Fruit fly (Drosophila melanogaster): ENCODE measurements around the gene Meics.
A peak's percentile ranks its signal among the peaks of the same experiment; 100 is the strongest.

Meics gene

dm6 chr3L:13925117-13925726, 39.3 kb downstream of the Meics start, which contains the start of gene Rgl (continued):
- TF ChIP-seq Awh (GFP tag; IDR thresholded peaks at IDR 0.05) (0 out of 2 replicates have a peak, but pooled peaks have one; percentile 24), crc (GFP tag; optimal IDR thresholded peaks at IDR 0.05) (no peak), CG10654 (GFP tag; optimal IDR thresholded peaks at IDR 0.05) (no peak), CG34224 (GFP tag; IDR thresholded peaks at IDR 0.05; ENCODE audit: partially characterized antibody) (peak; percentile 28; the same call in 1 of the 3 replicates), CG6689 (GFP tag; IDR thresholded peaks at IDR 0.05) (no peak), CG11247 (GFP tag; IDR thresholded peaks at IDR 0.05) (peak; percentile 27; the same call in 1 of the 2 replicates), CG31441 (GFP tag; IDR thresholded peaks at IDR 0.05) (no peak), CG10321 (GFP tag; IDR thresholded peaks at IDR 0.05) (no peak), Chrac-16 (GFP tag; optimal IDR thresholded peaks at IDR 0.05) (no peak), GATAe (GFP tag; conservative IDR thresholded peaks at IDR 0.05) (no peak), CG34376 (GFP tag; optimal IDR thresholded peaks at IDR 0.05) (peak; percentile 3), cas (GFP tag; IDR thresholded peaks at IDR 0.05) (no peak), bigmax (GFP tag; optimal IDR thresholded peaks at IDR 0.05) (no peak), fd3F (GFP tag; optimal IDR thresholded peaks at IDR 0.05) (no peak), CG13775 (GFP tag; optimal IDR thresholded peaks at IDR 0.05) (peak; percentile 91), CG18599 (GFP tag; optimal IDR thresholded peaks at IDR 0.05) (no peak), CG18476 (GFP tag; optimal IDR thresholded peaks at IDR 0.05) (no peak), CG12155 (GFP tag; optimal IDR thresholded peaks at IDR 0.05) (no peak), gcm2 (GFP tag; optimal IDR thresholded peaks at IDR 0.05) (no peak), CG17829 (tag; optimal IDR thresholded peaks at IDR 0.05) (peak; percentile 3), Aef1 (GFP tag; IDR thresholded peaks at IDR 0.05) (0 out of 3 replicates have a peak, but pooled peaks have one; percentile 26), al (GFP tag; IDR thresholded peaks at IDR 0.05) (no peak), jigr1 (GFP tag; IDR thresholded peaks at IDR 0.05) (no peak), Stat92E (GFP tag; optimal IDR thresholded peaks at IDR 0.05) (no peak), hb (GFP tag; IDR thresholded peaks at IDR 0.05; ENCODE audit: partially characterized antibody) (no peak), hth (optimal IDR thresholded peaks at IDR 0.05) (no peak), CG7963 (GFP tag; IDR thresholded peaks at IDR 0.05; ENCODE audit: partially characterized antibody) (no peak), onecut (GFP tag; IDR thresholded peaks at IDR 0.05) (0 out of 2 replicates have a peak, but pooled peaks have one; percentile 11), Dfd (GFP tag; optimal IDR thresholded peaks at IDR 0.05) (no peak), twi (tag; optimal IDR thresholded peaks at IDR 0.05) (no peak), CG16813 (GFP tag; IDR thresholded peaks at IDR 0.05; ENCODE audit: partially characterized antibody) (0 out of 3 replicates have a peak, but pooled peaks have one; percentile 20), sr (GFP tag; IDR thresholded peaks at IDR 0.05) (peak; percentile 12; the same call in 1 of the 3 replicates), Doc3 (GFP tag; IDR thresholded peaks at IDR 0.05; ENCODE audit: partially characterized antibody) (no peak), CG17568 (GFP tag; optimal IDR thresholded peaks at IDR 0.05) (no peak), CG13424 (tag; optimal IDR thresholded peaks at IDR 0.05) (no peak), CG31224 (GFP tag; IDR thresholded peaks at IDR 0.05) (no peak), pzg (GFP tag; optimal IDR thresholded peaks at IDR 0.05) (no peak), salm (tag; optimal IDR thresholded peaks at IDR 0.05) (no peak), CG4707 (GFP tag; optimal IDR thresholded peaks at IDR 0.05) (peak; percentile 93), crp (GFP tag; optimal IDR thresholded peaks at IDR 0.05) (no peak), CG31365 (tag; optimal IDR thresholded peaks at IDR 0.05) (no peak), CG12236 (GFP tag; optimal IDR thresholded peaks at IDR 0.05) (no peak), NfI (GFP tag; optimal IDR thresholded peaks at IDR 0.05) (no peak), ftz-f1 (GFP tag; optimal IDR thresholded peaks at IDR 0.05) (no peak), CG8281 (tag; optimal IDR thresholded peaks at IDR 0.05) (no peak), CG6272 (GFP tag; IDR thresholded peaks at IDR 0.05) (0 out of 2 replicates have a peak, but pooled peaks have one; percentile 15), CG12769 (tag; optimal IDR thresholded peaks at IDR 0.05) (peak; percentile 50), HLHmδ (GFP tag; optimal IDR thresholded peaks at IDR 0.05) (peak; percentile 57), Elba2 (GFP tag; optimal IDR thresholded peaks at IDR 0.05) (no peak)

Data from whole organism, embryonic.